Worm (Caenorhabditis elegans): ENCODE results near the gene H08J19.1.

DNA sequence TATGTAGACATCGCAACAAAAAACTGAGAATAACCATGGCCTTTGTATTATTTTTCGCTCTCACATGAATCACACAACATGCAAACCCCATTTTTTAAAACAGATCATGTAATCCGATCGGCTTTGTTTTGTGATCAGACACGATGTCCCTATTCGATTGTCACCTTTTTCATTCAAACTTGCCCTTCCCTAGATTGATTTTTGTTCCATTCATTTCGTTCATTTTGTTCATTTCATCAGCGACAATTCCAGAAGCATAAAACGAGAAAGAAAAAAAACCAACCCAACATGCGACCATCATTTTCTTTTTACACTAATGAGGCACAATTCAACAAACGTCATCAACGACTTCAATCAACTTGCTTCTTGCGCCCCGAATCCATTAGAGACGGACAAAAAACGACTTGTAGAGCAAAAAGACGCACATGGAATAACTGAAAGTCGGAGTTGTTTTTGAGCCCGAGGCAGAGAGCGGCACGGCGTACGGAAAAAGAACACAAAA is 8.2 kb downstream of the H08J19.1 start, which contains the start of gene F59D12.3:
- TF ChIP-seq ceh-100 (GFP tag; IDR thresholded peaks at IDR 0.05) = no peak
- no peak for TF ChIP-seq unc-62 (GFP tag; optimal IDR thresholded peaks at IDR 0.05)
- no peak for TF ChIP-seq aptf-2 (GFP tag; conservative IDR thresholded peaks at IDR 0.05)
- no peak for TF ChIP-seq hrde-1 (tag; optimal IDR thresholded peaks at IDR 0.05; ENCODE audit: borderline replicate concordance)
